Worm (Caenorhabditis elegans) whole organism, young adult: ENCODE data around the gene pal-1.

Experiments used
- B0035.1 ChIP-seq: sonication (generic microtip); optimal IDR thresholded peaks from 2 replicates; lab custom pipeline; 2016; ENCODE audit warnings: missing genetic modification characterization, mild to moderate bottlenecking, missing compliant biosample characterization, missing genotype, missing genetic modification reagents
- B0336.3 ChIP-seq: fragments of 200-800 bp; sonication (Bioruptor generic); IDR thresholded peaks from 2 replicates; pipeline ENCODE4 v1.3.6; 2022; ENCODE audit warnings: missing genetic modification characterization, missing compliant biosample characterization
- D2030.7 ChIP-seq: fragments of 200-800 bp; sonication (Bioruptor generic); IDR thresholded peaks from 2 replicates; pipeline ENCODE4 v1.3.6; 2022; ENCODE audit warnings: missing genetic modification reagents, missing genetic modification characterization, missing compliant biosample characterization
- F10E7.11 ChIP-seq: sonication (generic microtip); optimal IDR thresholded peaks from 2 replicates; lab custom pipeline; 2017; ENCODE audit warnings: mild to moderate bottlenecking, missing genetic modification characterization, moderate library complexity, missing compliant biosample characterization
- F22D6.2 ChIP-seq: sonication (generic microtip); optimal IDR thresholded peaks from 2 replicates; lab custom pipeline; 2016; ENCODE audit warnings: mild to moderate bottlenecking, missing genetic modification characterization, missing compliant biosample characterization
- F23B12.7 ChIP-seq: sonication (generic microtip); optimal IDR thresholded peaks from 2 replicates; lab custom pipeline; 2017; ENCODE audit warnings: missing genetic modification characterization, mild to moderate bottlenecking, missing compliant biosample characterization, antibody characterized with exemption, moderate library complexity; ENCODE audit not compliant: insufficient read depth
- F37B4.10 ChIP-seq: fragments of 200-800 bp; sonication (Bioruptor generic); IDR thresholded peaks from 2 replicates; pipeline ENCODE4 v1.3.6; 2022; ENCODE audit warnings: missing genetic modification characterization, missing compliant biosample characterization
- F39B2.1 ChIP-seq: fragments of 200-800 bp; sonication (Bioruptor generic); IDR thresholded peaks from 2 replicates; pipeline ENCODE4 v1.3.6; 2022; ENCODE audit warnings: missing genetic modification reagents, missing genetic modification characterization, missing compliant biosample characterization
- Y56A3A.18 ChIP-seq: fragments of 200-800 bp; sonication (Bioruptor generic); IDR thresholded peaks from 2 replicates; pipeline ENCODE4 v1.3.6; 2022; ENCODE audit warnings: missing genetic modification reagents, missing genetic modification characterization, missing compliant biosample characterization
- akir-1 ChIP-seq: fragments of 200-800 bp; sonication (Bioruptor generic); optimal IDR thresholded peaks from 2 replicates; lab custom pipeline; 2018; ENCODE audit warnings: mild to moderate bottlenecking, missing genetic modification characterization, moderate library complexity, missing compliant biosample characterization
- attf-6 ChIP-seq: fragments of 200-800 bp; sonication (Bioruptor generic); IDR thresholded peaks from 2 replicates; pipeline ENCODE4 v1.3.6; 2022; ENCODE audit warnings: missing genetic modification reagents, missing genetic modification characterization, missing compliant biosample characterization
- cebp-1 ChIP-seq, 2 experiments: fragments of 200-800 bp in 1 of 2; sonication (Bioruptor generic) in 1 of 2; sonication (generic microtip) in 1 of 2; IDR thresholded peaks in 1 of 2; optimal IDR thresholded peaks in 1 of 2; 2 replicates each; pipeline versions ENCODE4 v1.3.6 to Lab custom; 2017 to 2022; ENCODE audit warnings: missing compliant biosample characterization in 2 of 2, missing genetic modification characterization in 2 of 2, mild to moderate bottlenecking in 1 of 2, missing genetic modification reagents in 1 of 2, moderate library complexity in 1 of 2
- ceh-91 ChIP-seq: fragments of 200-800 bp; sonication (Bioruptor generic); IDR thresholded peaks from 2 replicates; pipeline ENCODE4 v1.3.6; 2022; ENCODE audit warnings: missing genetic modification reagents, missing genetic modification characterization, missing compliant biosample characterization
- dox-1 ChIP-seq: fragments of 200-800 bp; sonication (Bioruptor generic); IDR thresholded peaks from 2 replicates; pipeline ENCODE4 v1.3.6; 2022; ENCODE audit warnings: missing genetic modification reagents, missing genetic modification characterization, missing compliant biosample characterization
- dpl-1 ChIP-seq: fragments of 150-350 bp; optimal IDR thresholded peaks from 2 replicates; lab custom pipeline; 2014; ENCODE audit warnings: missing biosample characterization, missing genetic modification reagents, missing genetic modification characterization
- egl-18 ChIP-seq: fragments of 200-800 bp; sonication (Bioruptor generic); IDR thresholded peaks from 2 replicates; pipeline ENCODE4 v1.3.6; 2022; ENCODE audit warnings: missing genetic modification reagents, missing genetic modification characterization, missing compliant biosample characterization
- egrh-3 ChIP-seq: fragments of 200-800 bp; sonication (Bioruptor generic); IDR thresholded peaks from 2 replicates; pipeline ENCODE4 v1.3.6; 2022; ENCODE audit warnings: missing genetic modification reagents, missing genetic modification characterization, missing compliant biosample characterization
- fkh-3 ChIP-seq: sonication (generic microtip); optimal IDR thresholded peaks from 2 replicates; lab custom pipeline; 2016; ENCODE audit warnings: mild to moderate bottlenecking, missing genetic modification characterization, missing compliant biosample characterization
- hlh-26 ChIP-seq: fragments of 200-800 bp; sonication (Bioruptor generic); conservative IDR thresholded peaks from 2 replicates; pipeline ENCODE4 v1.3.6; 2022; ENCODE audit warnings: missing genetic modification reagents, missing genetic modification characterization, missing compliant biosample characterization
- let-526 ChIP-seq: fragments of 200-800 bp; sonication (Bioruptor generic); IDR thresholded peaks from 2 replicates; pipeline ENCODE4 v1.3.6; 2022; ENCODE audit warnings: missing genetic modification reagents, missing genetic modification characterization, missing compliant biosample characterization
- let-607 ChIP-seq, 2 experiments: fragments of 200-800 bp in 1 of 2; sonication (Bioruptor generic) in 1 of 2; sonication (generic microtip) in 1 of 2; optimal IDR thresholded peaks; 2 replicates each; lab custom pipeline; 2016 to 2018; ENCODE audit warnings: mild to moderate bottlenecking in 2 of 2, missing compliant biosample characterization in 2 of 2, missing genetic modification characterization in 2 of 2, moderate library complexity in 2 of 2, missing genotype in 1 of 2
- lin-54 ChIP-seq: fragments of 200-800 bp; sonication (Bioruptor generic); optimal IDR thresholded peaks from 2 replicates; lab custom pipeline; 2018; ENCODE audit warnings: mild to moderate bottlenecking, missing genetic modification characterization, missing compliant biosample characterization
- lsy-27 ChIP-seq: sonication (generic microtip); optimal IDR thresholded peaks from 2 replicates; lab custom pipeline; 2017; ENCODE audit warnings: missing genetic modification characterization, mild to moderate bottlenecking, missing compliant biosample characterization, antibody characterized with exemption, missing genotype, borderline replicate concordance; ENCODE audit not compliant: insufficient read depth
- madf-3 ChIP-seq: fragments of 200-800 bp; sonication (Bioruptor generic); IDR thresholded peaks from 2 replicates; pipeline ENCODE4 v1.3.6; 2022; ENCODE audit warnings: missing genetic modification reagents, missing genetic modification characterization, missing compliant biosample characterization
- madf-8 ChIP-seq: fragments of 200-800 bp; sonication (Bioruptor generic); conservative IDR thresholded peaks from 2 replicates; pipeline ENCODE4 v1.3.6; 2022; ENCODE audit warnings: missing genetic modification reagents, missing genetic modification characterization, missing compliant biosample characterization
- mcd-1 ChIP-seq: fragments of 200-800 bp; sonication (Bioruptor generic); IDR thresholded peaks from 2 replicates; pipeline ENCODE4 v1.3.6; 2022; ENCODE audit warnings: missing genetic modification reagents, missing genetic modification characterization, missing compliant biosample characterization
- nhr-80 ChIP-seq: sonication (generic microtip); optimal IDR thresholded peaks from 2 replicates; lab custom pipeline; 2016; ENCODE audit warnings: missing genetic modification characterization, missing compliant biosample characterization
- pha-4 ChIP-seq: fragments of 150-350 bp; sonication (generic microtip); optimal IDR thresholded peaks from 2 replicates; lab custom pipeline; 2014; ENCODE audit warnings: missing biosample characterization, missing genetic modification reagents, missing genetic modification characterization
- rpc-1 ChIP-seq, 2 experiments: fragments of 150-350 bp in 1 of 2; sonication (generic microtip) in 1 of 2; optimal IDR thresholded peaks; 2 replicates each; lab custom pipeline; 2014 to 2018; ENCODE audit warnings: missing biosample characterization in 1 of 2, missing genetic modification characterization in 1 of 2, missing genetic modification reagents in 1 of 2, missing genotype in 1 of 2
- snpc-1.1 ChIP-seq: sonication (generic microtip); optimal IDR thresholded peaks from 2 replicates; lab custom pipeline; 2017; ENCODE audit warnings: missing genetic modification characterization, mild to moderate bottlenecking, missing compliant biosample characterization, antibody characterized with exemption, moderate library complexity, missing genotype, missing genetic modification reagents; ENCODE audit not compliant: insufficient read depth
- snpc-1.3 ChIP-seq: sonication (generic microtip); optimal IDR thresholded peaks from 2 replicates; lab custom pipeline; 2017; ENCODE audit warnings: missing genetic modification characterization, mild to moderate bottlenecking, missing compliant biosample characterization, antibody characterized with exemption, moderate library complexity, missing genotype, missing genetic modification reagents; ENCODE audit not compliant: insufficient read depth
- snpc-3.4 ChIP-seq: sonication (generic microtip); optimal IDR thresholded peaks from 2 replicates; lab custom pipeline; 2017; ENCODE audit warnings: missing genetic modification characterization, mild to moderate bottlenecking, missing compliant biosample characterization, antibody characterized with exemption, moderate library complexity, missing genotype, missing genetic modification reagents
- somi-1 ChIP-seq: fragments of 200-800 bp; sonication (Bioruptor generic); optimal IDR thresholded peaks from 2 replicates; lab custom pipeline; 2018; ENCODE audit warnings: mild to moderate bottlenecking, missing genetic modification characterization, missing compliant biosample characterization
- sptf-2 ChIP-seq: fragments of 200-800 bp; sonication (Bioruptor generic); optimal IDR thresholded peaks from 2 replicates; lab custom pipeline; 2018; ENCODE audit warnings: mild to moderate bottlenecking, missing genetic modification characterization, missing compliant biosample characterization
- tbp1 ChIP-seq: fragments of 200-800 bp; sonication (Bioruptor generic); optimal IDR thresholded peaks from 2 replicates; lab custom pipeline; 2018; ENCODE audit warnings: mild to moderate bottlenecking, missing genetic modification characterization, missing compliant biosample characterization
- ztf-22 ChIP-seq: fragments of 200-800 bp; sonication (Bioruptor generic); optimal IDR thresholded peaks from 2 replicates; lab custom pipeline; 2018; ENCODE audit warnings: mild to moderate bottlenecking, missing genetic modification characterization, moderate library complexity, missing compliant biosample characterization
- ztf-25 ChIP-seq: fragments of 200-800 bp; sonication (Bioruptor generic); IDR thresholded peaks from 2 replicates; pipeline ENCODE4 v1.3.6; 2022; ENCODE audit warnings: missing genetic modification reagents, missing genetic modification characterization, missing compliant biosample characterization
- ztf-26 ChIP-seq: sonication (generic microtip); optimal IDR thresholded peaks from 2 replicates; lab custom pipeline; 2017; ENCODE audit warnings: missing genetic modification characterization, missing compliant biosample characterization

The pal-1 gene

ce11 chrIII:4822140-4822539 is 12.8 kb upstream of the pal-1 start, which contains the start of gene F26A1.8:
Gene F26A1.8 (minus strand): TSS chrIII:4822240.
- TF ChIP-seq D2030.7 (GFP tag; lab: Robert Waterston, UW), result no peak
- TF ChIP-seq cebp-1 (GFP tag; IDR thresholded peaks at IDR 0.05; lab: Robert Waterston, UW), result no peak
- TF ChIP-seq cebp-1 (tag; optimal IDR thresholded peaks at IDR 0.05; lab: Kevin White, UChicago), result no peak
- TF ChIP-seq F37B4.10 (GFP tag; lab: Robert Waterston, UW), result no peak
- TF ChIP-seq rpc-1 (optimal IDR thresholded peaks at IDR 0.05; lab: Kevin White, UChicago), result no peak
- TF ChIP-seq rpc-1 (tag; optimal IDR thresholded peaks at IDR 0.05; lab: Kevin White, UChicago), result no peak
- TF ChIP-seq egrh-3 (GFP tag; lab: Robert Waterston, UW), result no peak
- TF ChIP-seq sptf-2 (GFP tag; lab: Kevin White, UChicago), result no peak
- no peak for TF ChIP-seq somi-1 (GFP tag; lab: Kevin White, UChicago)
- TF ChIP-seq akir-1, result no peak
- TF ChIP-seq ceh-91, result no peak
- TF ChIP-seq F39B2.1 (GFP tag; lab: Robert Waterston, UW), result no peak
- no peak for TF ChIP-seq dpl-1 (GFP tag; lab: Kevin White, UChicago)
- TF ChIP-seq B0336.3 (GFP tag; lab: Robert Waterston, UW), result no peak
- TF ChIP-seq ztf-26, result no peak
- no peak for TF ChIP-seq madf-8
- no peak for TF ChIP-seq attf-6 (GFP tag; lab: Robert Waterston, UW)
- TF ChIP-seq, all 124 proteins: peak for 0

- TF ChIP-seq Y56A3A.18 (GFP tag; lab: Robert Waterston, UW) (no peak), F22D6.2 (tag; lab: Kevin White, UChicago) (no peak), egl-18 (no peak), somi-1 (GFP tag; lab: Kevin White, UChicago) (no peak), let-526 (no peak)
Observed at ce11 chrIII:4819843-4820242, 10.5 kb upstream of the pal-1 start, which contains the start of gene F26A1.7. Gene F26A1.7 (minus strand): TSS chrIII:4819943.

- TF ChIP-seq hlh-26 (GFP tag; lab: Robert Waterston, UW) (no peak), nhr-80 (tag; lab: Kevin White, UChicago) (no peak), F10E7.11 (no peak), B0336.3 (GFP tag; lab: Robert Waterston, UW) (no peak), fkh-3 (no peak), B0035.1 (tag; lab: Kevin White, UChicago) (no peak), tbp1 (no peak), snpc-1.3 (tag; lab: Kevin White, UChicago) (no peak), lin-54 (no peak)
Observed at ce11 chrIII:4817240-4817639, 7.9 kb upstream of the pal-1 start, which contains the start of gene F26A1.4. Gene F26A1.4 (plus strand): TSS chrIII:4817540.

ce11 chrIII:4814730-4815129 is 5.4 kb upstream of the pal-1 start, which contains the start of gene arl-6:
Gene arl-6 (minus strand): TSS chrIII:4814830.
- no peak for TF ChIP-seq F23B12.7 (tag; lab: Kevin White, UChicago)
- no peak for TF ChIP-seq ztf-22 (GFP tag; lab: Kevin White, UChicago)
- no peak for TF ChIP-seq somi-1 (GFP tag; lab: Kevin White, UChicago)
- no peak for TF ChIP-seq dox-1 (GFP tag; lab: Robert Waterston, UW)
- TF ChIP-seq pha-4, result no peak
- TF ChIP-seq let-607 (tag; optimal IDR thresholded peaks at IDR 0.05; lab: Kevin White, UChicago), result no peak
- TF ChIP-seq madf-3 (GFP tag; lab: Robert Waterston, UW), result no peak
- no peak for TF ChIP-seq snpc-3.4
- TF ChIP-seq lsy-27, result no peak
- TF ChIP-seq snpc-1.1 (tag; lab: Kevin White, UChicago), result no peak
- TF ChIP-seq ztf-25 (GFP tag; lab: Robert Waterston, UW), result no peak
- no peak for TF ChIP-seq B0336.3 (GFP tag; lab: Robert Waterston, UW)
- no peak for TF ChIP-seq mcd-1 (GFP tag; lab: Robert Waterston, UW)
